Worm (Caenorhabditis elegans) whole organism, L2 larva: ENCODE measurements around the gene nspe-5.

ENCODE experiments used
- C34F6.9 ChIP-seq: fragments of 150-350 bp; optimal IDR thresholded peaks from 2 replicates; lab custom pipeline; 2014; ENCODE audit warnings: missing biosample characterization, missing genetic modification characterization
- F13H6.1 ChIP-seq: sonication (generic microtip); optimal IDR thresholded peaks from 2 replicates; lab custom pipeline; 2016; ENCODE audit warnings: missing genetic modification characterization, missing compliant biosample characterization
- Y55F3AM.14 ChIP-seq: fragments of 200-800 bp; sonication (Bioruptor generic); optimal IDR thresholded peaks from 2 replicates; lab custom pipeline; 2018; ENCODE audit warnings: mild to moderate bottlenecking, missing genetic modification characterization, missing compliant biosample characterization
- ZK546.5 ChIP-seq: sonication (generic microtip); optimal IDR thresholded peaks from 2 replicates; lab custom pipeline; 2017; ENCODE audit warnings: missing biosample characterization, missing genetic modification characterization
- alr-1 ChIP-seq: fragments of 150-350 bp; optimal IDR thresholded peaks from 2 replicates; lab custom pipeline; 2014; ENCODE audit warnings: missing biosample characterization, missing genetic modification characterization
- ceh-82 ChIP-seq: fragments of 150-350 bp; optimal IDR thresholded peaks from 2 replicates; lab custom pipeline; 2014; ENCODE audit warnings: missing biosample characterization, missing genetic modification characterization
- dmd-4 ChIP-seq: sonication (generic microtip); optimal IDR thresholded peaks from 2 replicates; lab custom pipeline; 2017; ENCODE audit warnings: missing biosample characterization, missing genetic modification characterization
- elt-1 ChIP-seq: fragments of 150-350 bp; optimal IDR thresholded peaks from 2 replicates; lab custom pipeline; 2014; ENCODE audit warnings: missing biosample characterization, missing genetic modification characterization
- elt-3 ChIP-seq: sonication (generic microtip); optimal IDR thresholded peaks from 2 replicates; lab custom pipeline; 2017; ENCODE audit warnings: missing biosample characterization, missing genetic modification characterization
- lin-11 ChIP-seq: fragments of 150-350 bp; sonication (generic microtip); optimal IDR thresholded peaks from 2 replicates; lab custom pipeline; 2014; ENCODE audit warnings: missing biosample characterization, missing genetic modification characterization, inconsistent platforms, mixed read lengths
- lin-13 ChIP-seq: fragments of 150-350 bp; optimal IDR thresholded peaks from 2 replicates; lab custom pipeline; 2014; ENCODE audit warnings: missing biosample characterization, missing genetic modification reagents, missing genetic modification characterization
- lin-39 ChIP-seq: fragments of 150-350 bp; optimal IDR thresholded peaks from 2 replicates; lab custom pipeline; 2014; ENCODE audit warnings: missing biosample characterization, missing genetic modification reagents, missing genetic modification characterization
- lsy-2 ChIP-seq, 2 experiments: fragments of 150-350 bp in 1 of 2; sonication (generic microtip) in 1 of 2; optimal IDR thresholded peaks; 2 replicates each; lab custom pipeline; 2014 to 2017; ENCODE audit warnings: missing biosample characterization in 2 of 2, missing genetic modification characterization in 2 of 2
- mab-5 ChIP-seq: fragments of 150-350 bp; optimal IDR thresholded peaks from 2 replicates; lab custom pipeline; 2014; ENCODE audit warnings: missing biosample characterization, missing genetic modification characterization
- mbf-1 ChIP-seq: sonication (generic microtip); optimal IDR thresholded peaks from 2 replicates; lab custom pipeline; 2017; ENCODE audit warnings: missing biosample characterization, missing genetic modification characterization
- mdl-1 ChIP-seq, 2 experiments: fragments of 150-350 bp in 1 of 2; sonication (generic microtip) in 1 of 2; optimal IDR thresholded peaks; 2 replicates each; lab custom pipeline; 2017; ENCODE audit warnings: missing biosample characterization in 2 of 2, missing genetic modification characterization in 2 of 2
- nhr-11 ChIP-seq: fragments of 150-350 bp; optimal IDR thresholded peaks from 2 replicates; lab custom pipeline; 2014; ENCODE audit warnings: missing biosample characterization, missing genetic modification characterization
- nhr-12 ChIP-seq: fragments of 150-350 bp; optimal IDR thresholded peaks from 2 replicates; lab custom pipeline; 2014; ENCODE audit warnings: missing biosample characterization, missing genetic modification characterization
- nhr-129 ChIP-seq: fragments of 150-350 bp; optimal IDR thresholded peaks from 2 replicates; lab custom pipeline; 2014; ENCODE audit warnings: missing biosample characterization, missing genetic modification characterization
- nhr-21 ChIP-seq: fragments of 150-350 bp; optimal IDR thresholded peaks from 2 replicates; lab custom pipeline; 2014; ENCODE audit warnings: missing biosample characterization, missing genetic modification characterization
- nhr-25 ChIP-seq: fragments of 150-350 bp; sonication (generic microtip); optimal IDR thresholded peaks from 3 replicates; lab custom pipeline; 2014; ENCODE audit warnings: missing biosample characterization, missing genetic modification characterization
- nhr-6 ChIP-seq: fragments of 150-350 bp; optimal IDR thresholded peaks from 2 replicates; lab custom pipeline; 2014; ENCODE audit warnings: missing biosample characterization, missing genetic modification characterization
- nhr-77 ChIP-seq: fragments of 150-350 bp; optimal IDR thresholded peaks from 2 replicates; lab custom pipeline; 2014; ENCODE audit warnings: missing biosample characterization, missing genetic modification characterization
- peb-1 ChIP-seq: fragments of 150-350 bp; optimal IDR thresholded peaks from 2 replicates; lab custom pipeline; 2014; ENCODE audit warnings: missing biosample characterization, missing genetic modification characterization
- sem-4 ChIP-seq: fragments of 150-350 bp; optimal IDR thresholded peaks from 2 replicates; lab custom pipeline; 2014; ENCODE audit warnings: missing biosample characterization, missing genetic modification reagents, missing genetic modification characterization
- sma-3 ChIP-seq: sonication (generic microtip); optimal IDR thresholded peaks from 2 replicates; lab custom pipeline; 2016; ENCODE audit warnings: missing genetic modification reagents, missing genetic modification characterization, missing compliant biosample characterization
- sma-9 ChIP-seq, 2 experiments: fragments of 150-350 bp in 1 of 2; sonication (generic microtip) in 1 of 2; optimal IDR thresholded peaks; 2 replicates each; lab custom pipeline; 2014 to 2016; ENCODE audit warnings: missing genetic modification characterization in 2 of 2, mild to moderate bottlenecking in 1 of 2, missing biosample characterization in 1 of 2, missing compliant biosample characterization in 1 of 2, missing genetic modification reagents in 1 of 2, moderate library complexity in 1 of 2
- snpc-4 ChIP-seq: fragments of 150-350 bp; optimal IDR thresholded peaks from 2 replicates; lab custom pipeline; 2014; ENCODE audit warnings: missing biosample characterization, missing genetic modification characterization
- unc-39 ChIP-seq: fragments of 150-350 bp; optimal IDR thresholded peaks from 2 replicates; lab custom pipeline; 2014; ENCODE audit warnings: missing biosample characterization, missing genetic modification characterization
- unc-55 ChIP-seq: fragments of 150-350 bp; sonication (generic microtip); optimal IDR thresholded peaks from 3 replicates; lab custom pipeline; 2014; ENCODE audit warnings: missing biosample characterization, missing genetic modification reagents, missing genetic modification characterization
- zag-1 ChIP-seq: fragments of 150-350 bp; optimal IDR thresholded peaks from 2 replicates; lab custom pipeline; 2014; ENCODE audit warnings: missing biosample characterization, missing genetic modification characterization
- ztf-1 ChIP-seq: fragments of 200-800 bp; sonication (Bioruptor generic); conservative IDR thresholded peaks from 2 replicates; pipeline ENCODE4 v1.3.6; 2022; ENCODE audit warnings: missing genetic modification characterization, missing compliant biosample characterization
- ztf-11 ChIP-seq: sonication (generic microtip); optimal IDR thresholded peaks from 2 replicates; lab custom pipeline; 2017; ENCODE audit warnings: missing biosample characterization, missing genetic modification characterization
- ztf-4 ChIP-seq: fragments of 150-350 bp; optimal IDR thresholded peaks from 2 replicates; lab custom pipeline; 2014; ENCODE audit warnings: missing biosample characterization, missing genetic modification characterization

The nspe-5 gene

ce11 chrII:12655816-12656215 lies 27.1 kb downstream of the nspe-5 start:
- TF ChIP-seq elt-3 (tag; lab: Kevin White, UChicago) = no peak
- TF ChIP-seq sem-4 (tag; lab: Kevin White, UChicago) = no peak
- no peak for TF ChIP-seq F13H6.1 (tag; lab: Kevin White, UChicago)
- TF ChIP-seq ztf-4 = no peak
- TF ChIP-seq peb-1 (tag; lab: Kevin White, UChicago) = no peak
- TF ChIP-seq, all 48 proteins: peak for 0

- no peak for TF ChIP-seq elt-1 (tag; lab: Kevin White, UChicago)
- TF ChIP-seq nhr-11 (tag; lab: Kevin White, UChicago) = no peak
- no peak for TF ChIP-seq ztf-1 (GFP tag; lab: Robert Waterston, UW)
- no peak for TF ChIP-seq nhr-21 (tag; lab: Kevin White, UChicago)
- no peak for TF ChIP-seq nhr-129
- TF ChIP-seq elt-3 (tag; lab: Kevin White, UChicago) = no peak
- TF ChIP-seq ceh-82 (tag; lab: Kevin White, UChicago) = no peak
- TF ChIP-seq nhr-6 = no peak
- no peak for TF ChIP-seq lin-13 (GFP tag; lab: Kevin White, UChicago)
Observed at ce11 chrII:12657620-12658019, 29.0 kb downstream of the nspe-5 start.

DNA sequence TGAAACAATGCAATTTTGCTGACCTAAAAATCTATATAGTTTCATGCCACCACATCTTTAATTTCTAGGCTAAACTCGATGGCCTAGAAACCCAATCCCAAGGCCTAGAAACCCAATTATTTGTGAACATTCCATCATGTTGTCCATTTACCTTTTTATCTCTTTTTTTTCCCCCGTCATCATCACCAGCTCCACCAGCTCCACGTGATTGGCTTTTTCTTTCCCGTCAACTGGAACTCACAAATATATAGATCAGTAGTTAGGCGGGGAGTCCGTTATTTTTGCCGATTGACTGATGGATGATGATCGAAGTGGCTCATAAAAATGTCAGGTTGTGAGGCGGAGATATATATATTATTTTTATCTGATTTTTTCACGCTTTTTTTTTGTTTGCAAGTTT lies 29.7 kb downstream of the nspe-5 start:
- TF ChIP-seq snpc-4 (peak; percentile 14), nhr-129 (peak; percentile 3), Y55F3AM.14 (no peak), elt-1 (tag; lab: Kevin White, UChicago) (no peak), nhr-6 (no peak)

- peak; percentile 56 for TF ChIP-seq sma-9 (GFP tag; optimal IDR thresholded peaks at IDR 0.05; lab: Kevin White, UChicago)
- TF ChIP-seq sma-9 (tag; optimal IDR thresholded peaks at IDR 0.05; lab: Kevin White, UChicago) = no peak
- TF ChIP-seq lsy-2 (tag; optimal IDR thresholded peaks at IDR 0.05; lab: Kevin White, UChicago) = peak in 1 of 2 experiments; percentile 48
- TF ChIP-seq Y55F3AM.14 = no peak
- no peak for TF ChIP-seq mbf-1 (tag; lab: Kevin White, UChicago)
- peak; percentile 45 for TF ChIP-seq unc-55
- TF ChIP-seq F13H6.1 (tag; lab: Kevin White, UChicago) = peak; percentile 49
- peak; percentile 69 for TF ChIP-seq sem-4 (tag; lab: Kevin White, UChicago)
- TF ChIP-seq peb-1 (tag; lab: Kevin White, UChicago) = no peak
- TF ChIP-seq C34F6.9 (tag; lab: Kevin White, UChicago) = peak; percentile 59
- TF ChIP-seq nhr-129 = peak; percentile 35
- peak in 1 of 2 experiments; percentile 16 for TF ChIP-seq mdl-1 (tag; optimal IDR thresholded peaks at IDR 0.05; lab: Kevin White, UChicago)
Observed at ce11 chrII:12659676-12660371, 31.2 kb downstream of the nspe-5 start.

DNA sequence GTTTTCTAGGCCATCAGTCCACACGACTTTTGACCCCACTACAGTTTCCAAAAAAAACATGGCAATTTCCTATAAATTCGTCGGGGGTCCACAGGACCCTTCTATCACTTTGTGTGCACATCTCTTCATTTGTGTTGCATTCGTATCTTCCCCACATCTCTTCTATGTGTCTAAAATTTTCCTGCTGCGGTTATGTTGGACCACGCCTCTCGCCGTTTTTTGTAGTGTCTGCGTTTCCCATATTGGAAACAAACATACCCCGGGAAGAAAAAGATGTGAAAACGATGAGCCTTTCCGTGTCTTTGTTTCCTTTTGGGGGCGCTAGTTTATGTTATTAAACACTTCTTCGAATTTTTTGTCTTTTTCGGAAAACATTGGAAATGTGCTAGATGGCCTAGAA lies 33.3 kb downstream of the nspe-5 start:
- TF ChIP-seq snpc-4 = no peak
- TF ChIP-seq C34F6.9 (tag; lab: Kevin White, UChicago) = no peak
- TF ChIP-seq lsy-2 (tag; optimal IDR thresholded peaks at IDR 0.05; lab: Kevin White, UChicago) = peak in 1 of 2 experiments; percentile 43
- TF ChIP-seq unc-39 (tag; lab: Kevin White, UChicago) = no peak
- no peak for TF ChIP-seq nhr-11 (tag; lab: Kevin White, UChicago)
- TF ChIP-seq unc-55 = peak; percentile 27
- TF ChIP-seq mab-5 = no peak
- TF ChIP-seq sma-9 (GFP tag; optimal IDR thresholded peaks at IDR 0.05; lab: Kevin White, UChicago) = no peak
- TF ChIP-seq sma-9 (tag; optimal IDR thresholded peaks at IDR 0.05; lab: Kevin White, UChicago) = no peak
- TF ChIP-seq zag-1 (tag; lab: Kevin White, UChicago) = peak; percentile 47

- peak; percentile 35 for TF ChIP-seq zag-1 (tag; lab: Kevin White, UChicago)
- TF ChIP-seq C34F6.9 (tag; lab: Kevin White, UChicago) = no peak
- peak; percentile 30 for TF ChIP-seq sma-9 (GFP tag; optimal IDR thresholded peaks at IDR 0.05; lab: Kevin White, UChicago)
- no peak for TF ChIP-seq sma-9 (tag; optimal IDR thresholded peaks at IDR 0.05; lab: Kevin White, UChicago)
- TF ChIP-seq nhr-21 (tag; lab: Kevin White, UChicago) = no peak
- TF ChIP-seq lsy-2 (tag; optimal IDR thresholded peaks at IDR 0.05; lab: Kevin White, UChicago) = no peak
- no peak for TF ChIP-seq peb-1 (tag; lab: Kevin White, UChicago)
- no peak for TF ChIP-seq lin-13 (GFP tag; lab: Kevin White, UChicago)
- no peak for TF ChIP-seq nhr-12 (tag; lab: Kevin White, UChicago)
Observed at ce11 chrII:12665019-12665418, 36.4 kb downstream of the nspe-5 start.

- no peak for TF ChIP-seq sma-3 (GFP tag; lab: Kevin White, UChicago)
- no peak for TF ChIP-seq F13H6.1 (tag; lab: Kevin White, UChicago)
- no peak for TF ChIP-seq nhr-129
- no peak for TF ChIP-seq lin-39
- TF ChIP-seq lin-11 (tag; lab: Kevin White, UChicago) = no peak
- TF ChIP-seq dmd-4 (tag; lab: Kevin White, UChicago) = no peak
- no peak for TF ChIP-seq nhr-25
- TF ChIP-seq alr-1 (tag; lab: Kevin White, UChicago) = no peak
- TF ChIP-seq lin-13 (GFP tag; lab: Kevin White, UChicago) = no peak
- no peak for TF ChIP-seq ztf-11 (tag; lab: Kevin White, UChicago)
- no peak for TF ChIP-seq ZK546.5 (tag; lab: Kevin White, UChicago)
- TF ChIP-seq nhr-77 = no peak
- no peak for TF ChIP-seq ztf-1 (GFP tag; lab: Robert Waterston, UW)
- no peak for TF ChIP-seq mab-5
Observed at ce11 chrII:12666042-12666441, 37.4 kb downstream of the nspe-5 start.
